Worm (Caenorhabditis elegans) whole organism, L1 larva: ENCODE data around the gene C33F10.4.

ENCODE experiments used
- blmp-1 ChIP-seq: fragments of 150-350 bp; optimal IDR thresholded peaks from 2 replicates; lab custom pipeline; 2014; ENCODE audit warnings: missing biosample characterization, missing genetic modification characterization
- unc-130 ChIP-seq: fragments of 150-350 bp; optimal IDR thresholded peaks from 2 replicates; lab custom pipeline; 2017; ENCODE audit warnings: missing biosample characterization, missing genetic modification characterization, inconsistent platforms
- unc-62 ChIP-seq: fragments of 150-350 bp; optimal IDR thresholded peaks from 2 replicates; lab custom pipeline; 2014; ENCODE audit warnings: missing biosample characterization, missing genetic modification reagents, missing genetic modification characterization

DNA sequence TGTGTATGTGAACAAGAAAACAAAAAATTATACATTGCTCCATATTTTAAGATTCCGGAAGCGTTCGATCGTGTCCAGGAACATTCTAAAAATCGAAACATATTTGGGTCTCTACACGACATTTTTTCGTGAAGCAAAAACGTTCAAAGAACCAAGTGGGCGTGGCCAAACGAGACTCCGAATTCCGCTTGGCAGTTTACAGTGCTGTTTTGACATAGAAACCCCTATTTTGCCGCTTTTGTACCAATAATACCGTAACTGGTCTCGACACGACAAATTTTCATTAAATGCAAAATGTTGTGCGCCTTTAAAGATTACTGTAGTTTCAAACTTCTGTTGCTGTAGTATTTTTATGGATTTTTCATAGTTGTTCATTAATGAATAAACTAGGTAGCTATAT lies 39.9 kb upstream of the C33F10.4 start:
- TF ChIP-seq unc-130 (tag; lab: Kevin White, UChicago): no peak
- TF ChIP-seq blmp-1 (tag; lab: Kevin White, UChicago): no peak
- TF ChIP-seq unc-62 (GFP tag; lab: Kevin White, UChicago): no peak
